Fruit fly (Drosophila melanogaster) whole organism, adult: ENCODE measurements around the gene CG7168.

Experiments
- CG11617 ChIP-seq: fragments of 200-800 bp; sonication (Bioruptor generic); optimal IDR thresholded peaks from 2 replicates; lab custom pipeline; 2017; ENCODE audit warnings: mild to moderate bottlenecking, missing biosample characterization, missing genetic modification reagents, missing genetic modification characterization
- CG12768 ChIP-seq: fragments of 200-800 bp; sonication (Bioruptor generic); optimal IDR thresholded peaks from 2 replicates; lab custom pipeline; 2017; ENCODE audit warnings: missing biosample characterization, missing genetic modification characterization, mild to moderate bottlenecking, moderate library complexity, missing genetic modification reagents
- CG1620 ChIP-seq: fragments of 200-800 bp; sonication (Bioruptor generic); optimal IDR thresholded peaks from 2 replicates; lab custom pipeline; 2016; ENCODE audit warnings: missing biosample characterization, missing genetic modification characterization
- CG33017 ChIP-seq: fragments of 200-800 bp; sonication (Bioruptor generic); optimal IDR thresholded peaks from 2 replicates; lab custom pipeline; 2018; ENCODE audit warnings: missing biosample characterization, mild to moderate bottlenecking, missing genetic modification characterization, moderate library complexity
- CG5204 ChIP-seq: fragments of 200-800 bp; sonication (Bioruptor generic); optimal IDR thresholded peaks from 2 replicates; lab custom pipeline; 2016; ENCODE audit warnings: missing biosample characterization, missing genetic modification characterization
- CG7045 ChIP-seq: fragments of 200-800 bp; sonication (Bioruptor generic); optimal IDR thresholded peaks from 2 replicates; lab custom pipeline; 2017; ENCODE audit warnings: missing biosample characterization, mild to moderate bottlenecking, missing genetic modification characterization
- Clk ChIP-seq: fragments of 200-800 bp; sonication (Bioruptor generic); optimal IDR thresholded peaks from 2 replicates; lab custom pipeline; 2017; ENCODE audit warnings: missing biosample characterization, missing genetic modification characterization
- Crg-1 ChIP-seq: fragments of 200-800 bp; sonication (Bioruptor generic); optimal IDR thresholded peaks from 2 replicates; lab custom pipeline; 2016; ENCODE audit warnings: missing biosample characterization, missing genetic modification characterization
- Hr96 ChIP-seq: fragments of 200-800 bp; sonication (Bioruptor generic); optimal IDR thresholded peaks from 2 replicates; lab custom pipeline; 2016; ENCODE audit warnings: missing biosample characterization, missing genetic modification characterization
- Mnt ChIP-seq: fragments of 200-800 bp; sonication (Bioruptor generic); optimal IDR thresholded peaks from 2 replicates; lab custom pipeline; 2016; ENCODE audit warnings: missing biosample characterization, mild to moderate bottlenecking, missing genetic modification characterization
- kay ChIP-seq: fragments of 200-800 bp; sonication (Bioruptor generic); peaks from one replicate; lab custom pipeline; 2016; ENCODE audit warnings: missing biosample characterization, missing genetic modification characterization, borderline replicate concordance
- toe ChIP-seq: fragments of 200-800 bp; sonication (Bioruptor generic); optimal IDR thresholded peaks from 2 replicates; lab custom pipeline; 2016; ENCODE audit warnings: missing biosample characterization, missing genetic modification characterization

dm6 chr3R:18195295-18195694 is 30.6 kb downstream of the CG7168 start:
- TF ChIP-seq CG1620 (no peak), Hr96 (GFP tag; lab: Kevin White, UChicago) (no peak), CG5204 (GFP tag; lab: Kevin White, UChicago) (no peak), CG12768 (GFP tag; lab: Kevin White, UChicago) (no peak), kay (GFP tag; lab: Kevin White, UChicago) (no peak), CG7045 (GFP tag; lab: Kevin White, UChicago) (no peak), Crg-1 (GFP tag; lab: Kevin White, UChicago) (no peak), Clk (GFP tag; lab: Kevin White, UChicago) (no peak), CG11617 (no peak), CG33017 (no peak), toe (GFP tag; lab: Kevin White, UChicago) (no peak), Mnt (no peak)
